Fruit fly (Drosophila melanogaster): ENCODE results near the gene CG6293.

Gene CG6293

dm6 chr3R:10268865-10269442 lies 42.5 kb downstream of the CG6293 start (continued):
- peak; percentile 36 for TF ChIP-seq HmgZ (tag; optimal IDR thresholded peaks at IDR 0.05)
- TF ChIP-seq Ptx1 (GFP tag; IDR thresholded peaks at IDR 0.05), result peak; percentile 80
- TF ChIP-seq slp2 (GFP tag; optimal IDR thresholded peaks at IDR 0.05), result no peak
- peak; percentile 16 for TF ChIP-seq D19B (GFP tag; optimal IDR thresholded peaks at IDR 0.05)

- peak; percentile 19 for TF ChIP-seq YL-1 (GFP tag; optimal IDR thresholded peaks at IDR 0.05)
- no peak for TF ChIP-seq bbx (GFP tag; IDR thresholded peaks at IDR 0.05; ENCODE audit: partially characterized antibody)
- peak; percentile 69 for TF ChIP-seq maf-S (GFP tag; optimal IDR thresholded peaks at IDR 0.05)
- peak; percentile 89 for TF ChIP-seq lilli (GFP tag; optimal IDR thresholded peaks at IDR 0.05)
- peak; percentile 44 for TF ChIP-seq CG2116 (GFP tag; optimal IDR thresholded peaks at IDR 0.05)
- no peak for TF ChIP-seq MESR4 (GFP tag; optimal IDR thresholded peaks at IDR 0.05)
- TF ChIP-seq cad (GFP tag; optimal IDR thresholded peaks at IDR 0.05), result no peak
- TF ChIP-seq CG10979 (tag; optimal IDR thresholded peaks at IDR 0.05), result peak; percentile 77
- peak; percentile 59 for TF ChIP-seq CG33213 (GFP tag; optimal IDR thresholded peaks at IDR 0.05)
- peak; percentile 84 for TF ChIP-seq CG17829 (tag; optimal IDR thresholded peaks at IDR 0.05)
- TF ChIP-seq CG12299 (tag; optimal IDR thresholded peaks at IDR 0.05), result peak; percentile 60
- peak; percentile 7 for TF ChIP-seq NC2β (GFP tag; optimal IDR thresholded peaks at IDR 0.05)
- peak; percentile 93 for TF ChIP-seq gem (tag; optimal IDR thresholded peaks at IDR 0.05)
- TF ChIP-seq CG11247 (GFP tag; IDR thresholded peaks at IDR 0.05), result peak; percentile 51
- TF ChIP-seq CG11695 (GFP tag; IDR thresholded peaks at IDR 0.05), result peak; percentile 84
- peak; percentile 63 for TF ChIP-seq CG5180 (GFP tag; optimal IDR thresholded peaks at IDR 0.05)
- peak; percentile 64 for TF ChIP-seq CG32772 (GFP tag; IDR thresholded peaks at IDR 0.05)
- TF ChIP-seq chif (GFP tag; optimal IDR thresholded peaks at IDR 0.05), result peak; percentile 71 to 79
- no peak for TF ChIP-seq Neu2 (GFP tag; optimal IDR thresholded peaks at IDR 0.05; ENCODE audit: borderline replicate concordance)
- peak; percentile 76 for TF ChIP-seq crc (GFP tag; optimal IDR thresholded peaks at IDR 0.05)
- TF ChIP-seq lov (optimal IDR thresholded peaks at IDR 0.05), result no peak
- TF ChIP-seq lov (GFP tag; IDR thresholded peaks at IDR 0.05), result no peak
- TF ChIP-seq Elba2 (GFP tag; optimal IDR thresholded peaks at IDR 0.05), result no peak
- peak; percentile 56 for TF ChIP-seq CG6254 (GFP tag; optimal IDR thresholded peaks at IDR 0.05)
- peak; percentile 60; the same call in 1 of the 2 replicates for TF ChIP-seq H2.0 (GFP tag; IDR thresholded peaks at IDR 0.05)
- peak; percentile 57; the same call in 1 of the 2 replicates for TF ChIP-seq wdn (GFP tag; IDR thresholded peaks at IDR 0.05)
- TF ChIP-seq gfzf (GFP tag; optimal IDR thresholded peaks at IDR 0.05), result no peak
- TF ChIP-seq BtbVII (GFP tag; optimal IDR thresholded peaks at IDR 0.05), result peak; percentile 76
- peak; percentile 83 for TF ChIP-seq Rfx (GFP tag; IDR thresholded peaks at IDR 0.05)
- peak; percentile 47 for TF ChIP-seq psq (GFP tag; optimal IDR thresholded peaks at IDR 0.05)
- TF ChIP-seq wor (GFP tag; IDR thresholded peaks at IDR 0.05), result peak; percentile 72
- TF ChIP-seq ttk (GFP tag; IDR thresholded peaks at IDR 0.05), result peak; percentile 56
- TF ChIP-seq NfI (GFP tag; optimal IDR thresholded peaks at IDR 0.05), result peak; percentile 87
- TF ChIP-seq Meics (GFP tag; optimal IDR thresholded peaks at IDR 0.05), result peak; percentile 89
- peak; percentile 87 for TF ChIP-seq CG6765 (GFP tag; optimal IDR thresholded peaks at IDR 0.05)
- peak; percentile 87 for TF ChIP-seq CG8924 (tag; optimal IDR thresholded peaks at IDR 0.05)
- 0 out of 3 replicates have a peak, but pooled peaks have one; percentile 15 for TF ChIP-seq zen2 (GFP tag; IDR thresholded peaks at IDR 0.05; ENCODE audit: partially characterized antibody)
- peak; percentile 61 for TF ChIP-seq Nf-YB (GFP tag; optimal IDR thresholded peaks at IDR 0.05)
- peak; percentile 73 for TF ChIP-seq ara (GFP tag; IDR thresholded peaks at IDR 0.05)
- TF ChIP-seq fd64A (GFP tag; optimal IDR thresholded peaks at IDR 0.05), result no peak
- TF ChIP-seq CG8944 (GFP tag; optimal IDR thresholded peaks at IDR 0.05), result peak; percentile 65
- peak; percentile 80 for TF ChIP-seq CG7786 (GFP tag; optimal IDR thresholded peaks at IDR 0.05)
- peak; percentile 52 for TF ChIP-seq tup (GFP tag; optimal IDR thresholded peaks at IDR 0.05)
Measured at dm6 chr3R:10268101-10268864, 43.1 kb downstream of the CG6293 start.

All from whole organism, embryonic.